Fruit fly (Drosophila melanogaster): ENCODE results near the gene CG32110.
A peak's percentile ranks its signal among the peaks of the same experiment; 100 is the strongest.

CG32110 gene

dm6 chr3L:12827705-12828104, 19.2 kb downstream of the CG32110 start:
- TF ChIP-seq CG7556 (GFP tag; optimal IDR thresholded peaks at IDR 0.05) = no peak
- no peak for TF ChIP-seq CG17186 (GFP tag; optimal IDR thresholded peaks at IDR 0.05)
- TF ChIP-seq crol (GFP tag; IDR thresholded peaks at IDR 0.05) = no peak
- TF ChIP-seq Myb (GFP tag; optimal IDR thresholded peaks at IDR 0.05) = no peak
- TF ChIP-seq sug (tag; optimal IDR thresholded peaks at IDR 0.05) = peak; percentile 96
- TF ChIP-seq CG34376 (GFP tag; optimal IDR thresholded peaks at IDR 0.05) = peak; percentile 20
- TF ChIP-seq hth (optimal IDR thresholded peaks at IDR 0.05) = no peak
- TF ChIP-seq exex (tag; optimal IDR thresholded peaks at IDR 0.05) = peak; percentile 70

DNA sequence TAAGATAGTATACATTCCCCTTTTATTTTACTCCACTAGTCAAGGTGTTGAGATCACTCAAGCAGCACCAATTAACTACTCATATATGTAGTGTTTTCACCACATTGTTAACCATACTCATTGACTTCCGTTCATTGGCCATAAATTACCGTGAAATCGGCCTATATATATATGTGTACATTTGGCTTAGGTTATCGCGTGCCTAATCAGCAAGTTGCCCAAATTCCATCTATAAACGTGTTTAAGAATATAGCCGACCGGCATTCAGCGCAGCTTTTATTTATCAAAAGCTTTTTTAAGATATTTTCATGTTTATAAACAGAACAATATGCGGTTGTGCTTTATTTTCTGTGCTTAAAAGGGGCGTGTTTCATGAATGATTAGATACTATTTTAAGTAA, 20.0 kb downstream of the CG32110 start:
- TF ChIP-seq cwo (GFP tag; optimal IDR thresholded peaks at IDR 0.05) (peak; percentile 69), CG17568 (GFP tag; optimal IDR thresholded peaks at IDR 0.05) (peak; percentile 17), Dref (GFP tag; IDR thresholded peaks at IDR 0.05) (no peak), CG11398 (GFP tag; optimal IDR thresholded peaks at IDR 0.05) (no peak), sens (GFP tag) (peak; percentile 71), Nf-YB (GFP tag; optimal IDR thresholded peaks at IDR 0.05) (no peak), sd (tag; optimal IDR thresholded peaks at IDR 0.05) (peak; percentile 94), exex (tag; optimal IDR thresholded peaks at IDR 0.05) (peak; percentile 77), Hr78 (GFP tag; optimal IDR thresholded peaks at IDR 0.05) (peak in 1 of 2 experiments; percentile 34), sug (tag; optimal IDR thresholded peaks at IDR 0.05) (peak; percentile 43), CG34376 (GFP tag; optimal IDR thresholded peaks at IDR 0.05) (peak; percentile 72)

- no peak for TF ChIP-seq Ets65A (GFP tag)
- TF ChIP-seq CG6813 (GFP tag; optimal IDR thresholded peaks at IDR 0.05) = no peak
- no peak for TF ChIP-seq oc (tag; optimal IDR thresholded peaks at IDR 0.05)
- TF ChIP-seq CG1233 (GFP tag; optimal IDR thresholded peaks at IDR 0.05) = peak; percentile 17
- peak; percentile 26 for TF ChIP-seq CG15601 (tag; optimal IDR thresholded peaks at IDR 0.05)
- peak; percentile 17 for TF ChIP-seq CG10209 (GFP tag; optimal IDR thresholded peaks at IDR 0.05)
- no peak for TF ChIP-seq sc (optimal IDR thresholded peaks at IDR 0.05)
- TF ChIP-seq sc (GFP tag; optimal IDR thresholded peaks at IDR 0.05) = no peak
- 0 out of 2 replicates have a peak, but pooled peaks have one; percentile 16 for TF ChIP-seq CG17328 (GFP tag; IDR thresholded peaks at IDR 0.05)
- TF ChIP-seq insv (GFP tag; optimal IDR thresholded peaks at IDR 0.05) = no peak
- TF ChIP-seq CG16815 (GFP tag; optimal IDR thresholded peaks at IDR 0.05) = no peak
- TF ChIP-seq Hr51 (GFP tag; optimal IDR thresholded peaks at IDR 0.05) = no peak
- TF ChIP-seq da (GFP tag; optimal IDR thresholded peaks at IDR 0.05) = no peak
- TF ChIP-seq Antp (GFP tag; optimal IDR thresholded peaks at IDR 0.05) = no peak
- TF ChIP-seq gsb-n (tag; optimal IDR thresholded peaks at IDR 0.05) = no peak
- TF ChIP-seq Bgb (GFP tag; IDR thresholded peaks at IDR 0.05; ENCODE audit: partially characterized antibody) = no peak
- no peak for TF ChIP-seq nom (GFP tag; optimal IDR thresholded peaks at IDR 0.05)
- TF ChIP-seq Tbp (GFP tag; optimal IDR thresholded peaks at IDR 0.05) = no peak
- no peak for TF ChIP-seq corto (GFP tag; optimal IDR thresholded peaks at IDR 0.05)
- no peak for TF ChIP-seq chm (GFP tag; IDR thresholded peaks at IDR 0.05)
- TF ChIP-seq chif (GFP tag; optimal IDR thresholded peaks at IDR 0.05) = no peak
- TF ChIP-seq CG8290 (GFP tag; optimal IDR thresholded peaks at IDR 0.05) = no peak
- peak in 1 of 2 experiments; percentile 45 for TF ChIP-seq CG8290 (tag; optimal IDR thresholded peaks at IDR 0.05)
- TF ChIP-seq abd-A (tag; optimal IDR thresholded peaks at IDR 0.05) = no peak
- TF ChIP-seq gcm2 (GFP tag; optimal IDR thresholded peaks at IDR 0.05) = no peak
- no peak for TF ChIP-seq Fer2 (tag; optimal IDR thresholded peaks at IDR 0.05)
- TF ChIP-seq Pdp1 (GFP tag; optimal IDR thresholded peaks at IDR 0.05) = no peak
- TF ChIP-seq vfl (GFP tag; optimal IDR thresholded peaks at IDR 0.05) = no peak
- TF ChIP-seq jumu (GFP tag; optimal IDR thresholded peaks at IDR 0.05) = no peak
- TF ChIP-seq cad (GFP tag; optimal IDR thresholded peaks at IDR 0.05) = no peak
- no peak for TF ChIP-seq CG10147 (GFP tag; optimal IDR thresholded peaks at IDR 0.05)
- no peak for TF ChIP-seq CG12659 (GFP tag; optimal IDR thresholded peaks at IDR 0.05)
- no peak for TF ChIP-seq Mes4 (GFP tag; optimal IDR thresholded peaks at IDR 0.05)
Observed at dm6 chr3L:12830416-12830815, 21.9 kb downstream of the CG32110 start.

Measured in whole organism, embryonic.